Worm (Caenorhabditis elegans) whole organism, late embryonic: ENCODE results near the gene nhr-290.
"Not testable (repeated sequence)": the region's sequence is repeated elsewhere in the genome, so short reads cannot be mapped to it uniquely, and the experiment has no call there.

Experiments used
- C38D4.7 ChIP-seq: fragments of 200-800 bp; sonication (Bioruptor generic); optimal IDR thresholded peaks from 2 replicates; lab custom pipeline; 2018; ENCODE audit warnings: mild to moderate bottlenecking, missing genetic modification characterization, moderate library complexity, missing compliant biosample characterization
- ama-1 ChIP-seq: fragments of 150-350 bp; optimal IDR thresholded peaks from 2 replicates; lab custom pipeline; 2014
- ceh-18 ChIP-seq: sonication (generic microtip); optimal IDR thresholded peaks from 2 replicates; lab custom pipeline; 2016; ENCODE audit warnings: missing genetic modification characterization, missing compliant biosample characterization
- ceh-19 ChIP-seq: fragments of 200-800 bp; sonication (Bioruptor generic); optimal IDR thresholded peaks from 2 replicates; lab custom pipeline; 2018; ENCODE audit warnings: mild to moderate bottlenecking, missing genetic modification characterization, missing compliant biosample characterization
- ceh-2 ChIP-seq: sonication (generic microtip); optimal IDR thresholded peaks from 2 replicates; lab custom pipeline; 2016; ENCODE audit warnings: missing genotype, missing genetic modification characterization, missing compliant biosample characterization
- ceh-24 ChIP-seq: sonication (generic microtip); optimal IDR thresholded peaks from 2 replicates; lab custom pipeline; 2016; ENCODE audit warnings: mild to moderate bottlenecking, missing genetic modification characterization, missing compliant biosample characterization
- ceh-45 ChIP-seq: fragments of 200-800 bp; sonication (Bioruptor generic); IDR thresholded peaks from 2 replicates; pipeline ENCODE4 v1.3.6; 2022; ENCODE audit warnings: missing genetic modification reagents, missing genetic modification characterization, missing compliant biosample characterization
- ceh-9 ChIP-seq: sonication (generic microtip); optimal IDR thresholded peaks from 2 replicates; lab custom pipeline; 2016; ENCODE audit warnings: mild to moderate bottlenecking, missing genetic modification characterization, inconsistent platforms, missing compliant biosample characterization
- che-1 ChIP-seq: sonication (generic microtip); optimal IDR thresholded peaks from 2 replicates; lab custom pipeline; 2016; ENCODE audit warnings: mild to moderate bottlenecking, missing genetic modification characterization, missing compliant biosample characterization
- dmd-4 ChIP-seq: sonication (generic microtip); optimal IDR thresholded peaks from 2 replicates; lab custom pipeline; 2016; ENCODE audit warnings: borderline replicate concordance, missing genetic modification characterization, missing compliant biosample characterization
- dve-1 ChIP-seq: sonication (generic microtip); optimal IDR thresholded peaks from 2 replicates; lab custom pipeline; 2017; ENCODE audit warnings: antibody characterized with exemption, mild to moderate bottlenecking, missing genetic modification characterization, missing compliant biosample characterization
- elt-2 ChIP-seq: sonication (generic microtip); optimal IDR thresholded peaks from 2 replicates; lab custom pipeline; 2016; ENCODE audit warnings: missing genetic modification reagents, missing genetic modification characterization, missing compliant biosample characterization
- elt-4 ChIP-seq: sonication (generic microtip); optimal IDR thresholded peaks from 2 replicates; lab custom pipeline; 2016; ENCODE audit warnings: missing genetic modification characterization, missing compliant biosample characterization
- ets-4 ChIP-seq: sonication (generic microtip); optimal IDR thresholded peaks from 2 replicates; lab custom pipeline; 2016; ENCODE audit warnings: missing genetic modification characterization, missing compliant biosample characterization
- fax-1 ChIP-seq: sonication (generic microtip); optimal IDR thresholded peaks from 2 replicates; lab custom pipeline; 2016; ENCODE audit warnings: missing genotype, missing genetic modification characterization, missing compliant biosample characterization
- fkh-10 ChIP-seq: fragments of 150-350 bp; optimal IDR thresholded peaks from 2 replicates; lab custom pipeline; 2014; ENCODE audit warnings: missing biosample characterization, missing genetic modification reagents, missing genetic modification characterization
- hlh-13 ChIP-seq: fragments of 200-800 bp; sonication (Bioruptor generic); optimal IDR thresholded peaks from 2 replicates; lab custom pipeline; 2018; ENCODE audit warnings: mild to moderate bottlenecking, missing genetic modification characterization, missing compliant biosample characterization
- madf-2 ChIP-seq: sonication (generic microtip); optimal IDR thresholded peaks from 2 replicates; lab custom pipeline; 2017; ENCODE audit warnings: missing genetic modification characterization, missing compliant biosample characterization
- odd-2 ChIP-seq: sonication (generic microtip); optimal IDR thresholded peaks from 2 replicates; lab custom pipeline; 2017; ENCODE audit warnings: antibody characterized with exemption, mild to moderate bottlenecking, missing genetic modification characterization, missing compliant biosample characterization
- pag-3 ChIP-seq: sonication (generic microtip); optimal IDR thresholded peaks from 2 replicates; lab custom pipeline; 2016; ENCODE audit warnings: missing compliant biosample characterization, missing genetic modification characterization, borderline replicate concordance
- pat-9 ChIP-seq: fragments of 200-800 bp; sonication (Bioruptor generic); optimal IDR thresholded peaks from 2 replicates; lab custom pipeline; 2018; ENCODE audit warnings: mild to moderate bottlenecking, missing genetic modification characterization, moderate library complexity, missing compliant biosample characterization
- pha-2 ChIP-seq: sonication (generic microtip); optimal IDR thresholded peaks from 2 replicates; lab custom pipeline; 2017; ENCODE audit warnings: mild to moderate bottlenecking, missing genetic modification characterization, missing compliant biosample characterization
- pha-4 ChIP-seq: fragments of 150-350 bp; optimal IDR thresholded peaks from 2 replicates; lab custom pipeline; 2018; ENCODE audit warnings: missing biosample characterization, missing genetic modification reagents, missing genetic modification characterization
- pqm-1 ChIP-seq: sonication (generic microtip); optimal IDR thresholded peaks from 2 replicates; lab custom pipeline; 2016; ENCODE audit warnings: missing genetic modification characterization, missing compliant biosample characterization
- pros-1 ChIP-seq: fragments of 150-350 bp; optimal IDR thresholded peaks from 2 replicates; lab custom pipeline; 2014; ENCODE audit warnings: missing biosample characterization, missing genetic modification reagents, missing genetic modification characterization
- ref-2 ChIP-seq: sonication (generic microtip); optimal IDR thresholded peaks from 2 replicates; lab custom pipeline; 2016; ENCODE audit warnings: missing genetic modification characterization, missing compliant biosample characterization
- sox-2 ChIP-seq: fragments of 200-800 bp; sonication (Bioruptor generic); IDR thresholded peaks from 2 replicates; pipeline ENCODE4 v1.3.6; 2022; ENCODE audit warnings: missing genetic modification reagents, missing genetic modification characterization, missing compliant biosample characterization
- sox-4 ChIP-seq: sonication (generic microtip); optimal IDR thresholded peaks from 2 replicates; lab custom pipeline; 2017; ENCODE audit warnings: mild to moderate bottlenecking, missing genetic modification characterization, inconsistent platforms, missing compliant biosample characterization
- syd-9 ChIP-seq: sonication (generic microtip); optimal IDR thresholded peaks from 2 replicates; lab custom pipeline; 2016; ENCODE audit warnings: mild to moderate bottlenecking, missing genetic modification characterization, moderate library complexity, missing compliant biosample characterization
- tbx-2 ChIP-seq: sonication (generic microtip); optimal IDR thresholded peaks from 2 replicates; lab custom pipeline; 2016; ENCODE audit warnings: missing genetic modification characterization, missing compliant biosample characterization
- tbx-7 ChIP-seq: sonication (generic microtip); optimal IDR thresholded peaks from 2 replicates; lab custom pipeline; 2016; ENCODE audit warnings: missing genotype, missing genetic modification characterization, missing compliant biosample characterization
- unc-3 ChIP-seq, 2 experiments: fragments of 200-800 bp in 1 of 2; sonication (Bioruptor generic) in 1 of 2; sonication (generic microtip) in 1 of 2; conservative IDR thresholded peaks in 1 of 2; optimal IDR thresholded peaks in 1 of 2; 2 replicates each; pipeline versions ENCODE4 v1.3.6 to Lab custom; 2016 to 2022; ENCODE audit warnings: missing compliant biosample characterization in 2 of 2, missing genetic modification characterization in 2 of 2, missing genetic modification reagents in 1 of 2
- unc-55 ChIP-seq: sonication (generic microtip); optimal IDR thresholded peaks from 2 replicates; lab custom pipeline; 2017; ENCODE audit warnings: missing biosample characterization, missing genetic modification reagents, missing genetic modification characterization
- unc-86 ChIP-seq: sonication (generic microtip); optimal IDR thresholded peaks from 2 replicates; lab custom pipeline; 2016; ENCODE audit warnings: missing genetic modification characterization, missing compliant biosample characterization
- zip-5 ChIP-seq: sonication (generic microtip); optimal IDR thresholded peaks from 2 replicates; lab custom pipeline; 2016; ENCODE audit warnings: missing genetic modification characterization, missing compliant biosample characterization
- ztf-16 ChIP-seq: sonication (generic microtip); optimal IDR thresholded peaks from 2 replicates; lab custom pipeline; 2017; ENCODE audit warnings: missing genetic modification characterization, missing compliant biosample characterization

nhr-290 gene

DNA sequence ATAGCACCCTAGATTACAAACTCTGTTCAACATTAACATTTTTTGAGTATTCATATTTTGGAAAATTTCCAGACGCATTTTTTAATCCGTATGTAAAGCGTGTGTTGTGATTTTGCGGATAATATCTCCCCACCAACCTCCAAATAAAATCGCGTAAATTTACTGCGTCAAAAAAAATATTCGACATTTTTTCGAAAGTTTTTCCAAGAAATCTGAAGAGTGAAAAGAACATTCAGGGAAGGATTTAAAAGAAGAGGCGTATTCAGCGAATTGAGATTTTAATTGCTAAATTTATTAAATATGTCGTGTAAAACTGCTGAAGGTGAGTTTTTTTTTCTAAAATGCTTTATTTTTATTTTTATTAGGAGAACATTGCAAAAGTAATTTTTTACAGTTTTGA, at the start of gene nhr-290:
Gene nhr-290, plus strand, starts transcription at position 301 of the 400 bp plus-strand sequence.
- TF ChIP-seq fkh-10 (GFP tag; lab: Kevin White, UChicago), result no peak
- TF ChIP-seq C38D4.7 (GFP tag; lab: Kevin White, UChicago), result no peak
- TF ChIP-seq ref-2, result no peak
- TF ChIP-seq sox-4 (tag; lab: Kevin White, UChicago), result no peak
- no peak for TF ChIP-seq unc-55
- no peak for TF ChIP-seq ets-4 (tag; lab: Kevin White, UChicago)
- TF ChIP-seq unc-86, result no peak
- TF ChIP-seq sox-2 (GFP tag; lab: Robert Waterston, UW), result no peak
- no peak for TF ChIP-seq syd-9 (tag; lab: Kevin White, UChicago)
- TF ChIP-seq ceh-45, result no peak
- no peak for TF ChIP-seq pat-9
- TF ChIP-seq ceh-9 (tag; lab: Kevin White, UChicago), result no peak
- TF ChIP-seq fax-1 (tag; lab: Kevin White, UChicago), result no peak
- TF ChIP-seq odd-2 (tag; lab: Kevin White, UChicago), result no peak
- no peak for TF ChIP-seq pag-3
- no peak for TF ChIP-seq madf-2 (tag; lab: Kevin White, UChicago)
- no peak for TF ChIP-seq ama-1 (lab: Kevin White, UChicago)

DNA sequence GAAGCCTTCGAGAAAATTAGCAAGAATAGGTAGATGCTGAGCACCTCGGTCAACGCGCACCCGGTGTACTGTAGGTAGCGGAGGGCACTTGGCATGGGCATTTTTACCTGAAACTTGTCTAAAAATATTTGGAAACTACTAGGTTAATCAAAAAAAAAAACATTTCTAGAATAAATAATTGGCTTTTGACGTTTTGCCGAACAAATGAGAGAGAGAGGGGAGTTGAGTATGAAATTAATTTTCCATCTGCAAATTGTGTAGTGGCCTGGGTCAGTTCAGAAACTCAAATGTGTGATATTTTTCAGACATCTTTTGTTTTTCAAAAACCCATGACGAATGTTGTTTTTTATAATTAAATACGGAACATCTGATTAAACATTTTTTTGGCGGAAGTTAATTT, 37.7 kb upstream of the nhr-290 start, which contains the start of gene Y45G12C.10:
Gene Y45G12C.10, minus strand, starts transcription at position 101 of the 400 bp plus-strand sequence.
- TF ChIP-seq pqm-1 (tag; lab: Kevin White, UChicago); unc-86; dve-1 (tag; lab: Kevin White, UChicago): not testable (repeated sequence)

DNA sequence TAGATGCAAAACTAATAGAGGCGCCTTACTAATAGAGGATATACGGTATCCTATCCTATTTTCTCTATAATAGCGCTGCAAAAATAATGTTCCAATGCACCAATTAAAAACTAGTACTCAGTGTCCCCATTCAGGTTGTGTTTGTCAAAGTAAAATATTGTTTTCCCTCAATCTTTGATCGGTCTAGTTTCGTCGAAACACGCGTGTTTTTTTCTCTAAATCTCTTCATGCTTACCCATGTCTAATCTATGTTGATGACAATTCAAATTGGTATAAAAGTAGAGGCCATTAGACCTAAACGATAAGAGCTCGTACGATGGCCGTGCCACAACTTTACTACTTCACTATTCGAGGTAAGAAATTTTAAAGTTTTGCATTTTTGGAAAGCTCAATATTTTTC, 12.6 kb upstream of the nhr-290 start, which contains the start of gene gst-10:
Gene gst-10, plus strand, starts transcription at position 301 of the 400 bp plus-strand sequence.
- TF ChIP-seq tbx-2; tbx-7 (tag; lab: Kevin White, UChicago); hlh-13 (GFP tag; lab: Kevin White, UChicago): not testable (repeated sequence)

DNA sequence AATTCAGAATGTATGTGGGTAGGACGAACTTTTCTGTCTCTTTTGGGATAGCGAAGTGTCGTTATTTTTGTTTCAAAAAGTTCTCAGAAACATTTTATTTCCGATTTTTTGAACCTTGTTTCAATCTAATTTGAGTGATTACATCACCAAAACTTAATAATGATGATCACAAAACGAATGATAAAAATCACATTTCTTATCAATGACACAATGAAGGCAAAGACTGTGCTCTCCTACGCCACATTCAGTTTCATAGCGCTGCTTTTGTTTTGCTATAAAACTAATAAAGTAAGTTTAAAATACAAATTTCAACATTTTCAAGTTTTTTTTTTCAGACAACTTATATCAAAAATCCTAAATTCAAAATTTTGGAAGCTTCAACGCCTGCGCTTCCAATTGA, 8.5 kb upstream of the nhr-290 start, which contains the start of gene Y45G12C.1:
Gene Y45G12C.1, plus strand, starts transcription at position 159 of the 400 bp plus-strand sequence.
- TF ChIP-seq elt-2 (tag; lab: Kevin White, UChicago) (peak; percentile 46), ceh-18 (tag; lab: Kevin White, UChicago) (no peak)

DNA sequence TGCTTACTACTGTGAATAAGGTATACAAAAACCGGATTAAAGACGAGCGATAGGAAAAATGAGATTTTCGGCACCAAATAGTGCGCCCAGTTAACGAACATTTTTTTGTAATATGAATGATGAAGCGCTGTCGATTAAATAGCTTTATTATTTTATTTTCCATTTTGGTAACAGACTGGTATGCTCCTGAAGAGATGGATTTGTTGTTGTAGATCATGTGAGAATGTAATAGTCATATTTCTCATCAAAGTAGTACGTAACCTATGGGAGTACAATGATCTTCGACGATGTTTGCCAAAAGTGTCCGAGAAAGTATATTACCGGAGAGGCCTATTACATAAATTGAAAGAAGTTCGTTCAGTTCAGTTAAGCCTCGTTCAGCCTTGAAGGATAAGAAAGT, 3.3 kb upstream of the nhr-290 start, which contains the start of gene srj-19:
Gene srj-19, minus strand, starts transcription at position 101 of the 400 bp plus-strand sequence.
- TF ChIP-seq ref-2 (no peak), ceh-24 (tag; lab: Kevin White, UChicago) (no peak), fax-1 (tag; lab: Kevin White, UChicago) (no peak), tbx-7 (tag; lab: Kevin White, UChicago) (no peak), hlh-13 (GFP tag; lab: Kevin White, UChicago) (no peak), pha-2 (tag; lab: Kevin White, UChicago) (no peak)
- TF ChIP-seq, all 69 proteins: peak for 0

DNA sequence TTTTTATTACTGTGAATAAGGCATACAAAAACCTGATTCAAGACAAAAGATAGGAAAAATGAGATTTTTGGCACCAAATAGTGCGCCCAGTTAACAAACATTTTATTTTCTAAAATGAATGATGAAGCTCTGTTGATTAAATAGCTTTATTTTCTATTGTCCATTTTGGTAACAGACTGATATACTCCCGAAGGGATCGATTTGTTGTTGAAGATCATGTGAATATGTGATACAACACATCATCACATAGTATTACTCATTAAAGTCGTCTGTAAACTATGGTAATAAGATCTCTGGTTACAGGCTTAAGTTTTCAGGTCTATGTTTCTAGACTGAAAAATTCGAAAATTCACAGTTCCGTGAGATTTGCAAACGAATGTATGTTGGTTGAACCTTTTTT, 873 bp upstream of the nhr-290 start, which contains the start of gene srj-20:
Gene srj-20, minus strand, starts transcription at position 101 of the 400 bp plus-strand sequence.
- TF ChIP-seq ceh-2 (no peak), ztf-16 (tag; lab: Kevin White, UChicago) (no peak), che-1 (tag; lab: Kevin White, UChicago) (no peak), zip-5 (tag; lab: Kevin White, UChicago) (no peak), ama-1 (lab: Kevin White, UChicago) (no peak), unc-3 (GFP tag; conservative IDR thresholded peaks at IDR 0.05; lab: Robert Waterston, UW) (no peak), unc-3 (tag; optimal IDR thresholded peaks at IDR 0.05; lab: Kevin White, UChicago) (no peak), pha-4 (tag; lab: Kevin White, UChicago) (no peak), tbx-2 (no peak), dmd-4 (tag; lab: Kevin White, UChicago) (no peak), ceh-19 (GFP tag; lab: Kevin White, UChicago) (no peak), elt-4 (no peak), hlh-13 (GFP tag; lab: Kevin White, UChicago) (no peak), odd-2 (tag; lab: Kevin White, UChicago) (no peak), pros-1 (no peak)
